Worm (Caenorhabditis elegans) whole organism, young adult: ENCODE data around the gene bec-1.

Experiments used
- B0261.1 ChIP-seq: sonication (generic microtip); optimal IDR thresholded peaks from 2 replicates; lab custom pipeline; 2016; ENCODE audit warnings: mild to moderate bottlenecking, missing genetic modification characterization, moderate library complexity, missing compliant biosample characterization
- C06A6.2 ChIP-seq: fragments of 200-800 bp; sonication (Bioruptor generic); conservative IDR thresholded peaks from 2 replicates; pipeline ENCODE4 v1.3.6; 2022; ENCODE audit warnings: missing genetic modification characterization, missing compliant biosample characterization
- D2030.7 ChIP-seq: fragments of 200-800 bp; sonication (Bioruptor generic); IDR thresholded peaks from 2 replicates; pipeline ENCODE4 v1.3.6; 2022; ENCODE audit warnings: missing genetic modification reagents, missing genetic modification characterization, missing compliant biosample characterization
- F33H1.4 ChIP-seq: fragments of 200-800 bp; sonication (Bioruptor generic); IDR thresholded peaks from 2 replicates; pipeline ENCODE4 v1.3.6; 2022; ENCODE audit warnings: missing genetic modification reagents, missing genetic modification characterization, missing compliant biosample characterization
- F37B4.10 ChIP-seq: fragments of 200-800 bp; sonication (Bioruptor generic); IDR thresholded peaks from 2 replicates; pipeline ENCODE4 v1.3.6; 2022; ENCODE audit warnings: missing genetic modification characterization, missing compliant biosample characterization
- K12H6.12 ChIP-seq: fragments of 200-800 bp; sonication (Bioruptor generic); optimal IDR thresholded peaks from 2 replicates; lab custom pipeline; 2018; ENCODE audit warnings: mild to moderate bottlenecking, missing genetic modification characterization, missing compliant biosample characterization
- T26A5.8 ChIP-seq: sonication (generic microtip); optimal IDR thresholded peaks from 2 replicates; lab custom pipeline; 2016; ENCODE audit warnings: missing genetic modification characterization, missing compliant biosample characterization
- Y56A3A.18 ChIP-seq: fragments of 200-800 bp; sonication (Bioruptor generic); IDR thresholded peaks from 2 replicates; pipeline ENCODE4 v1.3.6; 2022; ENCODE audit warnings: missing genetic modification reagents, missing genetic modification characterization, missing compliant biosample characterization
- Y95B8A.8 ChIP-seq: fragments of 200-800 bp; sonication (Bioruptor generic); IDR thresholded peaks from 2 replicates; pipeline ENCODE4 v1.3.6; 2022; ENCODE audit warnings: missing genetic modification reagents, missing genetic modification characterization, missing compliant biosample characterization
- ZK185.1 ChIP-seq: sonication (generic microtip); optimal IDR thresholded peaks from 2 replicates; lab custom pipeline; 2016; ENCODE audit warnings: mild to moderate bottlenecking, missing genetic modification characterization, missing compliant biosample characterization; ENCODE audit not compliant: poor library complexity, severe bottlenecking
- aptf-2 ChIP-seq: fragments of 200-800 bp; sonication (Bioruptor generic); conservative IDR thresholded peaks from 2 replicates; pipeline ENCODE4 v1.3.6; 2022; ENCODE audit warnings: missing genetic modification reagents, missing genetic modification characterization, missing compliant biosample characterization
- atf-7 ChIP-seq: sonication (generic microtip); optimal IDR thresholded peaks from 2 replicates; lab custom pipeline; 2017; ENCODE audit warnings: mild to moderate bottlenecking, missing genetic modification characterization, missing compliant biosample characterization
- attf-3 ChIP-seq: fragments of 200-800 bp; sonication (Bioruptor generic); conservative IDR thresholded peaks from 2 replicates; pipeline ENCODE4 v1.3.6; 2022; ENCODE audit warnings: missing genetic modification reagents, missing genetic modification characterization, missing compliant biosample characterization
- attf-5 ChIP-seq: fragments of 200-800 bp; sonication (Bioruptor generic); optimal IDR thresholded peaks from 2 replicates; lab custom pipeline; 2018; ENCODE audit warnings: mild to moderate bottlenecking, missing genetic modification characterization, missing compliant biosample characterization
- ccch-3 ChIP-seq: fragments of 200-800 bp; sonication (Bioruptor generic); optimal IDR thresholded peaks from 2 replicates; lab custom pipeline; 2018; ENCODE audit warnings: mild to moderate bottlenecking, missing genetic modification characterization, missing compliant biosample characterization
- cebp-1 ChIP-seq, 2 experiments: fragments of 200-800 bp in 1 of 2; sonication (Bioruptor generic) in 1 of 2; sonication (generic microtip) in 1 of 2; IDR thresholded peaks in 1 of 2; optimal IDR thresholded peaks in 1 of 2; 2 replicates each; pipeline versions ENCODE4 v1.3.6 to Lab custom; 2017 to 2022; ENCODE audit warnings: missing compliant biosample characterization in 2 of 2, missing genetic modification characterization in 2 of 2, mild to moderate bottlenecking in 1 of 2, missing genetic modification reagents in 1 of 2, moderate library complexity in 1 of 2
- cebp-2 ChIP-seq: fragments of 200-800 bp; sonication (Bioruptor generic); IDR thresholded peaks from 2 replicates; pipeline ENCODE4 v1.3.6; 2022; ENCODE audit warnings: missing genetic modification characterization, missing compliant biosample characterization
- ceh-27 ChIP-seq: fragments of 200-800 bp; sonication (Bioruptor generic); optimal IDR thresholded peaks from 2 replicates; lab custom pipeline; 2018; ENCODE audit warnings: mild to moderate bottlenecking, missing genetic modification characterization, moderate library complexity, missing compliant biosample characterization
- ceh-58 ChIP-seq: fragments of 200-800 bp; sonication (Bioruptor generic); IDR thresholded peaks from 2 replicates; pipeline ENCODE4 v1.3.6; 2022; ENCODE audit warnings: missing genetic modification characterization, missing compliant biosample characterization
- ceh-79 ChIP-seq: sonication (generic microtip); optimal IDR thresholded peaks from 2 replicates; lab custom pipeline; 2017; ENCODE audit warnings: mild to moderate bottlenecking, missing genetic modification characterization, missing compliant biosample characterization
- ceh-91 ChIP-seq: fragments of 200-800 bp; sonication (Bioruptor generic); IDR thresholded peaks from 2 replicates; pipeline ENCODE4 v1.3.6; 2022; ENCODE audit warnings: missing genetic modification reagents, missing genetic modification characterization, missing compliant biosample characterization
- dox-1 ChIP-seq: fragments of 200-800 bp; sonication (Bioruptor generic); IDR thresholded peaks from 2 replicates; pipeline ENCODE4 v1.3.6; 2022; ENCODE audit warnings: missing genetic modification reagents, missing genetic modification characterization, missing compliant biosample characterization
- dpff-1 ChIP-seq: sonication (generic microtip); optimal IDR thresholded peaks from 2 replicates; lab custom pipeline; 2017; ENCODE audit warnings: mild to moderate bottlenecking, missing genetic modification characterization, missing compliant biosample characterization
- gei-17 ChIP-seq: fragments of 200-800 bp; sonication (Bioruptor generic); optimal IDR thresholded peaks from 2 replicates; lab custom pipeline; 2018; ENCODE audit warnings: mild to moderate bottlenecking, missing genetic modification characterization, missing compliant biosample characterization
- hsf-1 ChIP-seq: fragments of 200-800 bp; sonication (Bioruptor generic); IDR thresholded peaks from 2 replicates; pipeline ENCODE4 v1.3.6; 2022; ENCODE audit warnings: missing genetic modification reagents, missing genetic modification characterization, missing compliant biosample characterization
- lin-26 ChIP-seq: fragments of 200-800 bp; sonication (Bioruptor generic); IDR thresholded peaks from 2 replicates; pipeline ENCODE4 v1.3.6; 2022; ENCODE audit warnings: missing genetic modification reagents, missing genetic modification characterization, missing compliant biosample characterization
- lin-35 ChIP-seq, 3 experiments: fragments of 150-350 bp in 2 of 3; sonication (generic microtip) in 1 of 3; optimal IDR thresholded peaks; 2 replicates each; lab custom pipeline; 2014 to 2018; ENCODE audit warnings: missing biosample characterization in 3 of 3, missing genetic modification characterization in 3 of 3, missing genetic modification reagents in 3 of 3
- lin-54 ChIP-seq: fragments of 200-800 bp; sonication (Bioruptor generic); optimal IDR thresholded peaks from 2 replicates; lab custom pipeline; 2018; ENCODE audit warnings: mild to moderate bottlenecking, missing genetic modification characterization, missing compliant biosample characterization
- lsl-1 ChIP-seq: fragments of 200-800 bp; sonication (Bioruptor generic); optimal IDR thresholded peaks from 2 replicates; lab custom pipeline; 2018; ENCODE audit warnings: mild to moderate bottlenecking, missing genetic modification characterization, moderate library complexity, missing compliant biosample characterization
- lsy-27 ChIP-seq: sonication (generic microtip); optimal IDR thresholded peaks from 2 replicates; lab custom pipeline; 2017; ENCODE audit warnings: missing genetic modification characterization, mild to moderate bottlenecking, missing compliant biosample characterization, antibody characterized with exemption, missing genotype, borderline replicate concordance; ENCODE audit not compliant: insufficient read depth
- madf-10 ChIP-seq: sonication (generic microtip); optimal IDR thresholded peaks from 2 replicates; lab custom pipeline; 2016; ENCODE audit warnings: mild to moderate bottlenecking, missing genetic modification characterization, missing compliant biosample characterization
- madf-3 ChIP-seq: fragments of 200-800 bp; sonication (Bioruptor generic); IDR thresholded peaks from 2 replicates; pipeline ENCODE4 v1.3.6; 2022; ENCODE audit warnings: missing genetic modification reagents, missing genetic modification characterization, missing compliant biosample characterization
- madf-6 ChIP-seq: fragments of 200-800 bp; sonication (Bioruptor generic); IDR thresholded peaks from 2 replicates; pipeline ENCODE4 v1.3.6; 2022; ENCODE audit warnings: missing genetic modification reagents, missing genetic modification characterization, missing compliant biosample characterization
- mes-4 ChIP-seq: sonication (generic microtip); optimal IDR thresholded peaks from 2 replicates; lab custom pipeline; 2016; ENCODE audit warnings: missing genotype, missing genetic modification characterization, missing compliant biosample characterization
- mxl-1 ChIP-seq: sonication (generic microtip); optimal IDR thresholded peaks from 2 replicates; lab custom pipeline; 2016; ENCODE audit warnings: missing genetic modification characterization, missing compliant biosample characterization
- nfya-1 ChIP-seq: sonication (generic microtip); optimal IDR thresholded peaks from 2 replicates; lab custom pipeline; 2017; ENCODE audit warnings: antibody characterized with exemption, missing compliant biosample characterization, missing genetic modification characterization, borderline replicate concordance; ENCODE audit not compliant: insufficient read depth
- nhr-120 ChIP-seq: fragments of 200-800 bp; sonication (Bioruptor generic); IDR thresholded peaks from 2 replicates; pipeline ENCODE4 v1.3.6; 2022; ENCODE audit warnings: missing genetic modification characterization, missing compliant biosample characterization
- nhr-80 ChIP-seq: sonication (generic microtip); optimal IDR thresholded peaks from 2 replicates; lab custom pipeline; 2016; ENCODE audit warnings: missing genetic modification characterization, missing compliant biosample characterization
- nhr-90 ChIP-seq: sonication (generic microtip); optimal IDR thresholded peaks from 2 replicates; lab custom pipeline; 2016; ENCODE audit warnings: missing genotype, mild to moderate bottlenecking, missing genetic modification characterization, missing compliant biosample characterization
- pbrm-1 ChIP-seq: fragments of 200-800 bp; sonication (Bioruptor generic); IDR thresholded peaks from 2 replicates; pipeline ENCODE4 v1.3.6; 2022; ENCODE audit warnings: missing genetic modification reagents, missing genetic modification characterization, missing compliant biosample characterization
- rec-8 ChIP-seq, 2 experiments: sonication (generic microtip); optimal IDR thresholded peaks; 2 replicates each; lab custom pipeline; 2016; ENCODE audit warnings: mild to moderate bottlenecking in 2 of 2, missing genetic modification characterization in 2 of 2, missing genetic modification reagents in 2 of 2, missing genotype in 2 of 2, missing biosample characterization in 1 of 2, missing compliant biosample characterization in 1 of 2, moderate library complexity in 1 of 2
- rpc-1 ChIP-seq, 2 experiments: fragments of 150-350 bp in 1 of 2; sonication (generic microtip) in 1 of 2; optimal IDR thresholded peaks; 2 replicates each; lab custom pipeline; 2014 to 2018; ENCODE audit warnings: missing biosample characterization in 1 of 2, missing genetic modification characterization in 1 of 2, missing genetic modification reagents in 1 of 2, missing genotype in 1 of 2
- snpc-3.4 ChIP-seq: sonication (generic microtip); optimal IDR thresholded peaks from 2 replicates; lab custom pipeline; 2017; ENCODE audit warnings: missing genetic modification characterization, mild to moderate bottlenecking, missing compliant biosample characterization, antibody characterized with exemption, moderate library complexity, missing genotype, missing genetic modification reagents
- tbp1 ChIP-seq: fragments of 200-800 bp; sonication (Bioruptor generic); optimal IDR thresholded peaks from 2 replicates; lab custom pipeline; 2018; ENCODE audit warnings: mild to moderate bottlenecking, missing genetic modification characterization, missing compliant biosample characterization
- ztf-22 ChIP-seq: fragments of 200-800 bp; sonication (Bioruptor generic); optimal IDR thresholded peaks from 2 replicates; lab custom pipeline; 2018; ENCODE audit warnings: mild to moderate bottlenecking, missing genetic modification characterization, moderate library complexity, missing compliant biosample characterization
- ztf-26 ChIP-seq: sonication (generic microtip); optimal IDR thresholded peaks from 2 replicates; lab custom pipeline; 2017; ENCODE audit warnings: missing genetic modification characterization, missing compliant biosample characterization
- ztf-28 ChIP-seq: fragments of 200-800 bp; sonication (Bioruptor generic); IDR thresholded peaks from 2 replicates; pipeline ENCODE4 v1.3.6; 2022; ENCODE audit warnings: missing genetic modification reagents, missing genetic modification characterization, missing compliant biosample characterization

bec-1 gene

ce11 chrIV:5657126-5657666 is 7.0 kb downstream of the bec-1 start:
- peak; percentile 39 for TF ChIP-seq lsl-1 (GFP tag; lab: Kevin White, UChicago)
- TF ChIP-seq lin-35 (GFP tag; optimal IDR thresholded peaks at IDR 0.05; lab: Kevin White, UChicago) = peak in 1 of 3 experiments; percentile 34
- TF ChIP-seq nhr-90 (tag; lab: Kevin White, UChicago) = peak; percentile 41
- TF ChIP-seq madf-6 (GFP tag; lab: Robert Waterston, UW) = peak; percentile 86
- no peak for TF ChIP-seq F37B4.10 (GFP tag; lab: Robert Waterston, UW)
- no peak for TF ChIP-seq dpff-1 (tag; lab: Kevin White, UChicago)
- TF ChIP-seq cebp-1 (GFP tag; IDR thresholded peaks at IDR 0.05; lab: Robert Waterston, UW) = 0 out of 2 replicates have a peak, but pooled peaks have one; percentile 48
- TF ChIP-seq cebp-1 (tag; optimal IDR thresholded peaks at IDR 0.05; lab: Kevin White, UChicago) = peak; percentile 72
- no peak for TF ChIP-seq nhr-80
- TF ChIP-seq ZK185.1 (tag; lab: Kevin White, UChicago) = peak; percentile 57
- TF ChIP-seq pbrm-1 (GFP tag; lab: Robert Waterston, UW) = no peak
- TF ChIP-seq attf-3 (GFP tag; lab: Robert Waterston, UW) = 0 out of 2 replicates have a peak, but pooled peaks have one; percentile 22
- TF ChIP-seq K12H6.12 (tag; lab: Kevin White, UChicago) = peak; percentile 72
- no peak for TF ChIP-seq ccch-3 (GFP tag; lab: Kevin White, UChicago)
- no peak for TF ChIP-seq D2030.7 (GFP tag; lab: Robert Waterston, UW)
- TF ChIP-seq dox-1 (GFP tag; lab: Robert Waterston, UW) = peak; percentile 66
- peak; percentile 48 for TF ChIP-seq lin-54
- peak; percentile 9 for TF ChIP-seq ceh-27 (GFP tag; lab: Kevin White, UChicago)
- no peak for TF ChIP-seq snpc-3.4
- TF ChIP-seq C06A6.2 = 0 out of 2 replicates have a peak, but pooled peaks have one; percentile 56
- peak; percentile 44; the same call in 1 of the 2 replicates for TF ChIP-seq lin-26
- no peak for TF ChIP-seq F33H1.4 (GFP tag; lab: Robert Waterston, UW)
- TF ChIP-seq Y56A3A.18 (GFP tag; lab: Robert Waterston, UW) = no peak
- no peak for TF ChIP-seq gei-17
- TF ChIP-seq tbp1 (GFP tag; lab: Kevin White, UChicago) = peak; percentile 28
- TF ChIP-seq lsy-27 (tag; lab: Kevin White, UChicago) = no peak
- TF ChIP-seq rpc-1 (optimal IDR thresholded peaks at IDR 0.05; lab: Kevin White, UChicago) = no peak
- no peak for TF ChIP-seq rpc-1 (tag; optimal IDR thresholded peaks at IDR 0.05; lab: Kevin White, UChicago)
- peak; percentile 30 for TF ChIP-seq atf-7 (tag; lab: Kevin White, UChicago)
- no peak for TF ChIP-seq nfya-1 (tag; lab: Kevin White, UChicago)
- TF ChIP-seq hsf-1 (GFP tag; lab: Robert Waterston, UW) = peak; percentile 56; the same call in 1 of the 2 replicates
- TF ChIP-seq ceh-79 = no peak
- no peak for TF ChIP-seq ztf-22 (GFP tag; lab: Kevin White, UChicago)
- no peak for TF ChIP-seq madf-3
- 0 out of 2 replicates have a peak, but pooled peaks have one; percentile 26 for TF ChIP-seq ceh-91 (GFP tag; lab: Robert Waterston, UW)
- 0 out of 2 replicates have a peak, but pooled peaks have one; percentile 28 for TF ChIP-seq ztf-28 (GFP tag; lab: Robert Waterston, UW)
- TF ChIP-seq rec-8 (tag; optimal IDR thresholded peaks at IDR 0.05; lab: Kevin White, UChicago) = no peak
- TF ChIP-seq mes-4 = no peak
- TF ChIP-seq cebp-2 (GFP tag; lab: Robert Waterston, UW) = no peak
- TF ChIP-seq mxl-1 (tag; lab: Kevin White, UChicago) = no peak
- TF ChIP-seq aptf-2 (GFP tag; lab: Robert Waterston, UW) = no peak
- TF ChIP-seq attf-5 = peak; percentile 71
- TF ChIP-seq nhr-120 (GFP tag; lab: Robert Waterston, UW) = no peak
- TF ChIP-seq B0261.1 (tag; lab: Kevin White, UChicago) = no peak
- no peak for TF ChIP-seq Y95B8A.8
- TF ChIP-seq ceh-58 (GFP tag; lab: Robert Waterston, UW) = no peak
- peak; percentile 57 for TF ChIP-seq ztf-26 (tag; lab: Kevin White, UChicago)
- TF ChIP-seq madf-10 (tag; lab: Kevin White, UChicago) = peak; percentile 51
- no peak for TF ChIP-seq T26A5.8 (tag; lab: Kevin White, UChicago)
